Worm (Caenorhabditis elegans) whole organism, L2 larva: ENCODE measurements around the gene mrps-22.
A peak's percentile ranks its signal among the peaks of the same experiment; 100 is the strongest.

Source experiments
- egl-27 ChIP-seq: sonication (generic microtip); optimal IDR thresholded peaks from 3 replicates; lab custom pipeline; 2017; ENCODE audit warnings: missing biosample characterization, missing genetic modification reagents, missing genetic modification characterization
- lin-11 ChIP-seq: fragments of 150-350 bp; sonication (generic microtip); optimal IDR thresholded peaks from 2 replicates; lab custom pipeline; 2014; ENCODE audit warnings: missing biosample characterization, missing genetic modification characterization, inconsistent platforms, mixed read lengths
- lin-13 ChIP-seq: fragments of 150-350 bp; optimal IDR thresholded peaks from 2 replicates; lab custom pipeline; 2014; ENCODE audit warnings: missing biosample characterization, missing genetic modification reagents, missing genetic modification characterization
- mdl-1 ChIP-seq, 2 experiments: fragments of 150-350 bp in 1 of 2; sonication (generic microtip) in 1 of 2; optimal IDR thresholded peaks; 2 replicates each; lab custom pipeline; 2017; ENCODE audit warnings: missing biosample characterization in 2 of 2, missing genetic modification characterization in 2 of 2
- nhr-10 ChIP-seq: sonication (generic microtip); optimal IDR thresholded peaks from 2 replicates; lab custom pipeline; 2017; ENCODE audit warnings: missing biosample characterization, missing genetic modification characterization
- nhr-6 ChIP-seq: fragments of 150-350 bp; optimal IDR thresholded peaks from 2 replicates; lab custom pipeline; 2014; ENCODE audit warnings: missing biosample characterization, missing genetic modification characterization
- unc-62 ChIP-seq: fragments of 150-350 bp; optimal IDR thresholded peaks from 2 replicates; lab custom pipeline; 2014; ENCODE audit warnings: missing biosample characterization, missing genetic modification reagents, missing genetic modification characterization
- zag-1 ChIP-seq: fragments of 150-350 bp; optimal IDR thresholded peaks from 2 replicates; lab custom pipeline; 2014; ENCODE audit warnings: missing biosample characterization, missing genetic modification characterization

ce11 chrII:10563368-10563767, 19.1 kb upstream of the mrps-22 start, which contains the start of gene cdc-48.1:
- peak; percentile 100 for TF ChIP-seq zag-1 (tag; lab: Kevin White, UChicago)
- TF ChIP-seq nhr-6 (tag; lab: Kevin White, UChicago), result peak; percentile 100
- peak; percentile 98 for TF ChIP-seq lin-11
- peak; percentile 100 for TF ChIP-seq lin-13
- peak; percentile 39 to 97 for TF ChIP-seq mdl-1 (tag; optimal IDR thresholded peaks at IDR 0.05; lab: Kevin White, UChicago)
- peak; percentile 100 for TF ChIP-seq egl-27 (tag; lab: Kevin White, UChicago)
- peak; percentile 98 for TF ChIP-seq unc-62 (GFP tag; lab: Kevin White, UChicago)
- TF ChIP-seq nhr-10, result peak; percentile 95
